Fruit fly (Drosophila melanogaster) whole organism, embryonic: ENCODE measurements around the gene Ssadh.

Experiments used
- Ada2b ChIP-seq: fragments of 200-800 bp; sonication (Bioruptor generic); IDR thresholded peaks from 2 replicates; pipeline ENCODE4 v1.3.6; 2022; ENCODE audit warnings: missing biosample characterization, missing genetic modification characterization
- CG10431 ChIP-seq: fragments of 200-800 bp; sonication (Bioruptor generic); optimal IDR thresholded peaks from 3 replicates; lab custom pipeline; 2018; ENCODE audit warnings: missing biosample characterization, mild to moderate bottlenecking, missing genetic modification characterization
- CG10979 ChIP-seq: fragments of 200-800 bp; sonication (Bioruptor generic); optimal IDR thresholded peaks from 2 replicates; lab custom pipeline; 2018; ENCODE audit warnings: missing biosample characterization, mild to moderate bottlenecking, missing genetic modification characterization, moderate library complexity
- CG14014 ChIP-seq: fragments of 200-800 bp; sonication (Bioruptor generic); IDR thresholded peaks from 2 replicates; pipeline ENCODE4 v1.3.6; 2022; ENCODE audit warnings: missing biosample characterization, missing genetic modification characterization
- CG16815 ChIP-seq: fragments of 200-800 bp; sonication (Bioruptor generic); optimal IDR thresholded peaks from 3 replicates; lab custom pipeline; 2017; ENCODE audit warnings: missing biosample characterization, mild to moderate bottlenecking, missing genetic modification characterization
- CG18262 ChIP-seq: fragments of 200-800 bp; optimal IDR thresholded peaks from 3 replicates; lab custom pipeline; 2019; ENCODE audit warnings: missing biosample characterization, mild to moderate bottlenecking, missing genetic modification characterization, moderate library complexity
- CG2875 ChIP-seq: fragments of 200-800 bp; sonication (Bioruptor generic); optimal IDR thresholded peaks from 2 replicates; lab custom pipeline; 2017; ENCODE audit warnings: missing biosample characterization, mild to moderate bottlenecking, missing genetic modification characterization, missing genetic modification reagents
- CG3838 ChIP-seq: fragments of 200-800 bp; sonication (Bioruptor generic); optimal IDR thresholded peaks from 3 replicates; lab custom pipeline; 2016; ENCODE audit warnings: missing biosample characterization, missing genetic modification characterization
- CG4328 ChIP-seq: fragments of 200-800 bp; sonication (Bioruptor generic); optimal IDR thresholded peaks from 3 replicates; lab custom pipeline; 2017; ENCODE audit warnings: missing biosample characterization, missing genetic modification reagents, missing genetic modification characterization
- CG4730 ChIP-seq: fragments of 200-800 bp; sonication (Bioruptor generic); IDR thresholded peaks from 2 replicates; pipeline ENCODE4 v1.3.6; 2022; ENCODE audit warnings: missing biosample characterization, missing genetic modification characterization
- CG6654 ChIP-seq: fragments of 200-800 bp; sonication (Bioruptor generic); optimal IDR thresholded peaks from 2 replicates; lab custom pipeline; 2017; ENCODE audit warnings: missing biosample characterization, mild to moderate bottlenecking, missing genetic modification characterization
- CG6791 ChIP-seq: fragments of 200-800 bp; sonication (Bioruptor generic); IDR thresholded peaks from 3 replicates; pipeline ENCODE4 v1.3.6; 2022; ENCODE audit warnings: missing biosample characterization, missing genetic modification characterization; ENCODE audit not compliant: partially characterized antibody
- CG7786 ChIP-seq: fragments of 200-800 bp; sonication (Bioruptor generic); optimal IDR thresholded peaks from 2 replicates; lab custom pipeline; 2016; ENCODE audit warnings: missing biosample characterization, missing genetic modification characterization
- CG8924 ChIP-seq: fragments of 200-800 bp; optimal IDR thresholded peaks from 3 replicates; lab custom pipeline; 2019; ENCODE audit warnings: missing biosample characterization, mild to moderate bottlenecking, missing genetic modification characterization, moderate library complexity
- Camta ChIP-seq: fragments of 200-800 bp; sonication (Bioruptor generic); optimal IDR thresholded peaks from 2 replicates; lab custom pipeline; 2016; ENCODE audit warnings: missing biosample characterization, missing genetic modification characterization
- D19A ChIP-seq: fragments of 200-800 bp; optimal IDR thresholded peaks from 3 replicates; lab custom pipeline; 2019; ENCODE audit warnings: missing biosample characterization, mild to moderate bottlenecking, missing genetic modification characterization, moderate library complexity
- Ets65A ChIP-seq: fragments of 200-800 bp; sonication (Bioruptor generic); peaks from one replicate; lab custom pipeline; 2016; ENCODE audit warnings: missing biosample characterization, missing genetic modification characterization
- Gug ChIP-seq: fragments of 200-800 bp; sonication (Bioruptor generic); IDR thresholded peaks from 4 replicates; pipeline ENCODE4 v1.3.6; 2022; ENCODE audit warnings: missing biosample characterization, missing genetic modification characterization
- Hand ChIP-seq: fragments of 200-800 bp; sonication (Bioruptor generic); optimal IDR thresholded peaks from 2 replicates; lab custom pipeline; 2017; ENCODE audit warnings: mild to moderate bottlenecking, missing biosample characterization, missing genetic modification reagents, missing genetic modification characterization
- HmgD ChIP-seq: fragments of 200-800 bp; sonication (Bioruptor generic); optimal IDR thresholded peaks from 3 replicates; lab custom pipeline; 2016; ENCODE audit warnings: missing biosample characterization, missing genetic modification characterization
- Mad ChIP-seq: fragments of 200-800 bp; sonication (Bioruptor generic); optimal IDR thresholded peaks from 2 replicates; lab custom pipeline; 2016; ENCODE audit warnings: missing biosample characterization, missing genetic modification characterization
- Max ChIP-seq: fragments of 200-800 bp; sonication (Bioruptor generic); optimal IDR thresholded peaks from 2 replicates; lab custom pipeline; 2016; ENCODE audit warnings: missing biosample characterization, mild to moderate bottlenecking, missing genetic modification characterization
- Med ChIP-seq: fragments of 200-800 bp; sonication (Bioruptor generic); peaks from one replicate; lab custom pipeline; 2016; ENCODE audit warnings: missing biosample characterization, missing genetic modification characterization, mild to moderate bottlenecking, inconsistent platforms, moderate library complexity
- Mrtf ChIP-seq: fragments of 200-800 bp; sonication (Bioruptor generic); IDR thresholded peaks from 3 replicates; pipeline ENCODE4 v1.3.6; 2022; ENCODE audit warnings: missing biosample characterization, missing genetic modification characterization
- NFAT ChIP-seq: fragments of 200-800 bp; sonication (Bioruptor generic); IDR thresholded peaks from 2 replicates; pipeline ENCODE4 v1.3.6; 2022; ENCODE audit warnings: missing biosample characterization, missing genetic modification characterization
- Pdp1 ChIP-seq, 2 experiments: fragments of 200-800 bp; sonication (Bioruptor generic); optimal IDR thresholded peaks; 3 replicates each; lab custom pipeline; 2016; ENCODE audit warnings: missing biosample characterization in 2 of 2, missing genetic modification characterization in 2 of 2, mild to moderate bottlenecking in 1 of 2, moderate library complexity in 1 of 2
- Sry-δ ChIP-seq: fragments of 200-800 bp; sonication (Bioruptor generic); optimal IDR thresholded peaks from 2 replicates; lab custom pipeline; 2016; ENCODE audit warnings: missing biosample characterization, missing genetic modification characterization
- TFAM ChIP-seq: fragments of 200-800 bp; sonication (Bioruptor generic); optimal IDR thresholded peaks from 2 replicates; lab custom pipeline; 2017; ENCODE audit warnings: missing biosample characterization, missing genetic modification characterization, inconsistent platforms
- ara ChIP-seq: fragments of 200-800 bp; sonication (Bioruptor generic); IDR thresholded peaks from 2 replicates; pipeline ENCODE4 v1.3.6; 2022; ENCODE audit warnings: missing biosample characterization, missing genetic modification characterization
- btn ChIP-seq: fragments of 200-800 bp; sonication (Bioruptor generic); optimal IDR thresholded peaks from 2 replicates; lab custom pipeline; 2016; ENCODE audit warnings: missing biosample characterization, missing genetic modification characterization
- crc ChIP-seq: fragments of 200-800 bp; sonication (Bioruptor generic); optimal IDR thresholded peaks from 2 replicates; lab custom pipeline; 2016; ENCODE audit warnings: missing biosample characterization, missing genetic modification characterization
- dpn ChIP-seq, 2 experiments: fragments of 200-800 bp; sonication (Bioruptor generic); optimal IDR thresholded peaks; 3 replicates each; lab custom pipeline; 2016; ENCODE audit warnings: missing biosample characterization in 2 of 2, missing genetic modification characterization in 2 of 2
- emc ChIP-seq: fragments of 200-800 bp; sonication (Bioruptor generic); optimal IDR thresholded peaks from 2 replicates; lab custom pipeline; 2016; ENCODE audit warnings: missing biosample characterization, missing genetic modification characterization
- ems ChIP-seq: fragments of 200-800 bp; sonication (Bioruptor generic); optimal IDR thresholded peaks from 3 replicates; lab custom pipeline; 2016; ENCODE audit warnings: missing biosample characterization, missing genetic modification characterization
- fu2 ChIP-seq: fragments of 200-800 bp; sonication (Bioruptor generic); optimal IDR thresholded peaks from 2 replicates; lab custom pipeline; 2016; ENCODE audit warnings: missing biosample characterization, missing genetic modification characterization
- insv ChIP-seq, 2 experiments: fragments of 200-800 bp; sonication (Bioruptor generic); optimal IDR thresholded peaks; 3 replicates each; lab custom pipeline; 2016 to 2018; ENCODE audit warnings: missing biosample characterization in 2 of 2, missing genetic modification characterization in 2 of 2
- lab ChIP-seq: fragments of 200-800 bp; sonication (Bioruptor generic); optimal IDR thresholded peaks from 3 replicates; lab custom pipeline; 2017; ENCODE audit warnings: missing biosample characterization, missing genetic modification characterization, mild to moderate bottlenecking, moderate library complexity, missing genetic modification reagents
- lov ChIP-seq, 2 experiments: fragments of 200-800 bp in 1 of 2; fragments of >200 bp in 1 of 2; sonication (Bioruptor generic) in 1 of 2; IDR thresholded peaks in 1 of 2; optimal IDR thresholded peaks in 1 of 2; 2 replicates in 1 of 2; 3 replicates in 1 of 2; pipeline versions ENCODE4 v1.3.6 to Lab custom; 2017 to 2022; ENCODE audit warnings: missing biosample characterization in 1 of 2, missing genetic modification characterization in 1 of 2
- nau ChIP-seq: fragments of 200-800 bp; sonication (Bioruptor generic); optimal IDR thresholded peaks from 3 replicates; lab custom pipeline; 2017; ENCODE audit warnings: missing biosample characterization, mild to moderate bottlenecking, missing genetic modification characterization, missing genetic modification reagents
- pan ChIP-seq, 4 experiments: fragments of >200 bp in 3 of 4; fragments of 200-800 bp in 1 of 4; sonication (Bioruptor generic) in 1 of 4; optimal IDR thresholded peaks in 3 of 4; IDR thresholded peaks in 1 of 4; 2 replicates each; pipeline versions ENCODE4 v1.3.6 to Lab custom; 2017 to 2022; ENCODE audit warnings: missing biosample characterization in 2 of 4, missing genetic modification characterization in 2 of 4, mixed read lengths in 1 of 4
- pho ChIP-seq: fragments of 200-800 bp; sonication (Bioruptor generic); optimal IDR thresholded peaks from 2 replicates; lab custom pipeline; 2016; ENCODE audit warnings: missing biosample characterization, missing genetic modification characterization
- salm ChIP-seq: fragments of 200-800 bp; sonication (Bioruptor generic); optimal IDR thresholded peaks from 2 replicates; lab custom pipeline; 2018; ENCODE audit warnings: missing biosample characterization, mild to moderate bottlenecking, missing genetic modification characterization
- sd ChIP-seq: fragments of 200-800 bp; sonication (Bioruptor generic); optimal IDR thresholded peaks from 3 replicates; lab custom pipeline; 2018; ENCODE audit warnings: missing biosample characterization, mild to moderate bottlenecking, missing genetic modification characterization, moderate library complexity
- sim ChIP-seq: fragments of 200-800 bp; sonication (Bioruptor generic); IDR thresholded peaks from 2 replicates; pipeline ENCODE4 v1.3.6; 2022; ENCODE audit warnings: missing biosample characterization, missing genetic modification characterization
- slp2 ChIP-seq: fragments of 200-800 bp; sonication (Bioruptor generic); optimal IDR thresholded peaks from 2 replicates; lab custom pipeline; 2016; ENCODE audit warnings: missing biosample characterization, missing genetic modification characterization
- sqz ChIP-seq: fragments of 200-800 bp; sonication (Bioruptor generic); optimal IDR thresholded peaks from 3 replicates; lab custom pipeline; 2018; ENCODE audit warnings: missing biosample characterization, mild to moderate bottlenecking, missing genetic modification characterization
- stwl ChIP-seq: fragments of 200-800 bp; sonication (Bioruptor generic); optimal IDR thresholded peaks from 3 replicates; lab custom pipeline; 2018; ENCODE audit warnings: missing biosample characterization, mild to moderate bottlenecking, missing genetic modification characterization, moderate library complexity
- unc-4 ChIP-seq: fragments of 200-800 bp; sonication (Bioruptor generic); IDR thresholded peaks from 2 replicates; pipeline ENCODE4 v1.3.6; 2022; ENCODE audit warnings: missing biosample characterization, missing genetic modification characterization; ENCODE audit not compliant: partially characterized antibody
- zen ChIP-seq: fragments of 200-800 bp; sonication (Bioruptor generic); optimal IDR thresholded peaks from 3 replicates; lab custom pipeline; 2018; ENCODE audit warnings: missing biosample characterization, mild to moderate bottlenecking, missing genetic modification characterization, moderate library complexity

Gene Ssadh

DNA sequence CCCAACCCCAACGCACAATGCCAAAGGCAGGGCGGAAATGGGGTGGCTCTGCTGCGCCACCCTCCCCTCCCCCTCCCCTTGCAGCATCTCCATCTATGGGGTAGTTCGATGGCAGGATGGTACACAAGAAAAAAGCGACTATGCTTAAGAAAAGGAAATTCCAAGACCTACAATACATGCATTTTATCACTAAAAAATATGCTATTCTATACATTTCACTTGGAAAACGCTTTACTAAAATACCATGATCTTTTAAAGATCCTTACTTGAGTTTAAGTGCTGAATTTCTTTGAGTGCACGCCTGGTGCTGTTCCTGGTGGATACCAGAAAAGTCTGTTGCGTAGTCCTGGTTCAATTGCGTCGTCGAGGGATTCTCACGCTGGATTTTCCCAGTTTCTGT is 4.4 kb upstream of the Ssadh start (continued):
- TF ChIP-seq CG10979 (tag; lab: Kevin White, UChicago) (peak; percentile 72), stwl (tag; lab: Kevin White, UChicago) (no peak), CG6654 (peak; percentile 20), sqz (GFP tag; lab: Kevin White, UChicago) (no peak), zen (no peak), CG4328 (GFP tag; lab: Kevin White, UChicago) (peak; percentile 30), Mad (GFP tag; lab: Kevin White, UChicago) (peak; percentile 25), CG14014 (peak; percentile 73), Hand (peak; percentile 57), salm (peak; percentile 1), D19A (tag; lab: Kevin White, UChicago) (peak; percentile 58), sim (GFP tag; lab: Robert Waterston, UW) (peak; percentile 48; the same call in 1 of the 2 replicates), NFAT (GFP tag; lab: Robert Waterston, UW) (no peak; the same call in 1 of the 2 replicates), CG10431 (GFP tag; lab: Kevin White, UChicago) (peak; percentile 23), Mrtf (GFP tag; lab: Robert Waterston, UW) (peak; percentile 56; the same call in 1 of the 3 replicates), Pdp1 (GFP tag; optimal IDR thresholded peaks at IDR 0.05; lab: Kevin White, UChicago) (peak; percentile 56 to 60), HmgD (peak; percentile 32), btn (GFP tag; lab: Kevin White, UChicago) (peak; percentile 47), Med (GFP tag; lab: Kevin White, UChicago) (peak; percentile 95), insv (GFP tag; optimal IDR thresholded peaks at IDR 0.05; lab: Kevin White, UChicago) (no peak), Ets65A (GFP tag; lab: Kevin White, UChicago) (peak; percentile 92), CG4730 (GFP tag; lab: Robert Waterston, UW) (peak; percentile 53), Sry-δ (GFP tag; lab: Kevin White, UChicago) (peak; percentile 24), CG3838 (GFP tag; lab: Kevin White, UChicago) (no peak), sd (tag; lab: Kevin White, UChicago) (peak; percentile 46), nau (GFP tag; lab: Kevin White, UChicago) (peak; percentile 36), ems (GFP tag; lab: Kevin White, UChicago) (peak; percentile 50), Gug (GFP tag; lab: Robert Waterston, UW) (peak; percentile 47; the same call in 2 of the 4 replicates), lov (optimal IDR thresholded peaks at IDR 0.05; lab: Kevin White, UChicago) (no peak), lov (GFP tag; IDR thresholded peaks at IDR 0.05; lab: Robert Waterston, UW) (no peak), lab (GFP tag; lab: Kevin White, UChicago) (peak; percentile 87), ara (GFP tag; lab: Robert Waterston, UW) (peak; percentile 81), Camta (GFP tag; lab: Kevin White, UChicago) (peak; percentile 13), CG16815 (GFP tag; lab: Kevin White, UChicago) (peak; percentile 33), unc-4 (GFP tag; lab: Robert Waterston, UW) (no peak), pan (optimal IDR thresholded peaks at IDR 0.05; lab: Kevin White, UChicago) (no peak), pan (GFP tag; optimal IDR thresholded peaks at IDR 0.05 in 1 of 2, IDR thresholded peaks at IDR 0.05 in 1 of 2) (peak in 1 of 2 experiments; percentile 75), CG18262 (tag; lab: Kevin White, UChicago) (peak; percentile 62), slp2 (GFP tag; lab: Kevin White, UChicago) (no peak), fu2 (GFP tag; lab: Kevin White, UChicago) (peak; percentile 25), dpn (GFP tag; optimal IDR thresholded peaks at IDR 0.05; lab: Kevin White, UChicago) (peak; percentile 60 to 67), crc (GFP tag; lab: Kevin White, UChicago) (peak; percentile 56), CG7786 (peak; percentile 70), CG2875 (GFP tag; lab: Kevin White, UChicago) (peak; percentile 46), Ada2b (peak; percentile 79), CG8924 (tag; lab: Kevin White, UChicago) (peak; percentile 47), TFAM (GFP tag; lab: Kevin White, UChicago) (no peak), Max (GFP tag; lab: Kevin White, UChicago) (peak; percentile 17), pho (GFP tag; lab: Kevin White, UChicago) (peak; percentile 58), CG6791 (GFP tag; lab: Robert Waterston, UW) (no peak), emc (GFP tag; lab: Kevin White, UChicago) (peak; percentile 17)
